Fruit fly (Drosophila melanogaster) whole organism, embryonic: ENCODE measurements around the gene akirin.

Source experiments
- CG2199 ChIP-seq: fragments of 200-800 bp; sonication (Bioruptor generic); IDR thresholded peaks from 3 replicates; pipeline ENCODE4 v1.3.6; 2022; ENCODE audit warnings: missing biosample characterization, missing genetic modification characterization
- CG3847 ChIP-seq: fragments of 200-800 bp; sonication (Bioruptor generic); IDR thresholded peaks from 2 replicates; pipeline ENCODE4 v1.3.6; 2022; ENCODE audit warnings: missing biosample characterization, missing genetic modification characterization
- CG4404 ChIP-seq: fragments of 200-800 bp; sonication (Bioruptor generic); IDR thresholded peaks from 2 replicates; pipeline ENCODE4 v1.3.6; 2022; ENCODE audit warnings: missing biosample characterization, missing genetic modification characterization
- ac ChIP-seq: fragments of 200-800 bp; sonication (Bioruptor generic); optimal IDR thresholded peaks from 3 replicates; lab custom pipeline; 2017; ENCODE audit warnings: missing biosample characterization, mild to moderate bottlenecking, missing genetic modification characterization
- crol ChIP-seq: fragments of 200-800 bp; sonication (Bioruptor generic); IDR thresholded peaks from 2 replicates; pipeline ENCODE4 v1.3.6; 2022; ENCODE audit warnings: missing biosample characterization, missing genetic modification characterization
- lilli ChIP-seq: fragments of 200-800 bp; sonication (Bioruptor generic); optimal IDR thresholded peaks from 3 replicates; lab custom pipeline; 2016; ENCODE audit warnings: missing biosample characterization, missing genetic modification characterization
- onecut ChIP-seq: fragments of 200-800 bp; sonication (Bioruptor generic); IDR thresholded peaks from 2 replicates; pipeline ENCODE4 v1.3.6; 2022; ENCODE audit warnings: missing biosample characterization, missing genetic modification characterization
- schlank ChIP-seq: fragments of 200-800 bp; sonication (Bioruptor generic); optimal IDR thresholded peaks from 2 replicates; lab custom pipeline; 2018; ENCODE audit warnings: missing biosample characterization, mild to moderate bottlenecking, missing genetic modification characterization
- usp ChIP-seq: fragments of >200 bp; optimal IDR thresholded peaks from 2 replicates; lab custom pipeline; 2017; ENCODE audit warnings: missing biosample characterization, missing genetic modification characterization

DNA sequence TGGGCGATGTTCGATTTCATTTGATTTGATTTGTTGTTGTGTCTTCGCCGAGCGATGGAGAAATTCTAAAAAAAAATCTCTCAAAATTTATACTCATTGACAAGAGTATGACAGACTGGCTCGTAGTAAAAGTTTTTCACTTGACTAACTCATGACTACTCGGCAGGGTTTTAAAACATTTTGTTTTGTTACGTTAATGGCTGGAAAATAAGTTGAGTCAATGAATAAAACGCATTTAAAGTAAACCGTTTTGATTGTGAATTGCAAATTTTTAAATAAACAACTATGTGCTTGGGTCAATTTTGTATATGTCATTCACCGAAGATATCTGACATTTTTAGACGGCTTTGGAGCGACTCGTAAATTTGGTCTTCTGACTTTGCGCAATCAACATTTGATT, 34.4 kb downstream of the akirin start, which contains the start of gene CG8560:
- no peak for TF ChIP-seq schlank (tag; lab: Kevin White, UChicago)
- TF ChIP-seq CG3847 (GFP tag; lab: Robert Waterston, UW): no peak
- TF ChIP-seq usp: no peak
- no peak for TF ChIP-seq crol (GFP tag; lab: Robert Waterston, UW)
- TF ChIP-seq onecut (GFP tag; lab: Robert Waterston, UW): no peak
- TF ChIP-seq CG4404: no peak
- no peak for TF ChIP-seq CG2199 (GFP tag; lab: Robert Waterston, UW)
- no peak for TF ChIP-seq lilli (GFP tag; lab: Kevin White, UChicago)
- TF ChIP-seq ac (GFP tag; lab: Kevin White, UChicago): no peak
